Worm (Caenorhabditis elegans) whole organism, L1 larva: ENCODE results near the gene ZK6.6.
A peak's percentile ranks its signal among the peaks of the same experiment; 100 is the strongest.

Experiments
- C16A3.4 ChIP-seq: fragments of 150-350 bp; optimal IDR thresholded peaks from 2 replicates; lab custom pipeline; 2014; ENCODE audit warnings: missing biosample characterization, missing genetic modification characterization
- F16B12.6 ChIP-seq: fragments of 150-350 bp; optimal IDR thresholded peaks from 2 replicates; lab custom pipeline; 2014; ENCODE audit warnings: missing biosample characterization, missing genetic modification characterization
- Y116A8C.19 ChIP-seq: sonication (generic microtip); optimal IDR thresholded peaks from 2 replicates; lab custom pipeline; 2016; ENCODE audit warnings: missing compliant biosample characterization, missing genetic modification characterization, borderline replicate concordance
- aly-2 ChIP-seq: fragments of 150-350 bp; optimal IDR thresholded peaks from 2 replicates; lab custom pipeline; 2014; ENCODE audit warnings: missing biosample characterization, missing genetic modification characterization
- ama-1 ChIP-seq: fragments of 150-350 bp; optimal IDR thresholded peaks from 2 replicates; lab custom pipeline; 2014
- blmp-1 ChIP-seq: fragments of 150-350 bp; optimal IDR thresholded peaks from 2 replicates; lab custom pipeline; 2014; ENCODE audit warnings: missing biosample characterization, missing genetic modification characterization
- ces-1 ChIP-seq: fragments of 150-350 bp; optimal IDR thresholded peaks from 2 replicates; lab custom pipeline; 2014; ENCODE audit warnings: missing biosample characterization, missing genetic modification reagents, missing genetic modification characterization
- dpl-1 ChIP-seq, 3 experiments: fragments of 150-350 bp in 2 of 3; sonication (generic microtip) in 1 of 3; optimal IDR thresholded peaks; 2 replicates each; lab custom pipeline; 2014 to 2017; ENCODE audit warnings: missing biosample characterization in 3 of 3, missing genetic modification characterization in 3 of 3, missing genetic modification reagents in 3 of 3
- efl-1 ChIP-seq, 4 experiments: fragments of 150-350 bp; optimal IDR thresholded peaks in 3 of 4; peaks in 1 of 4; 1 replicate in 1 of 4; 2 replicates in 3 of 4; lab custom pipeline; 2014; ENCODE audit warnings: missing biosample characterization in 2 of 4, missing genetic modification characterization in 2 of 4, missing genetic modification reagents in 2 of 4
- egl-13 ChIP-seq: sonication (generic microtip); optimal IDR thresholded peaks from 2 replicates; lab custom pipeline; 2016; ENCODE audit warnings: missing genotype, missing genetic modification reagents, missing genetic modification characterization, missing compliant biosample characterization
- elt-2 ChIP-seq: sonication (generic microtip); optimal IDR thresholded peaks from 2 replicates; lab custom pipeline; 2016; ENCODE audit warnings: missing genetic modification characterization, mild to moderate bottlenecking, inconsistent platforms, missing compliant biosample characterization, missing genetic modification reagents
- grh-1 ChIP-seq: fragments of 200-800 bp; sonication (Bioruptor generic); IDR thresholded peaks from 2 replicates; pipeline ENCODE4 v1.3.6; 2022; ENCODE audit warnings: missing genetic modification reagents, missing genetic modification characterization, missing compliant biosample characterization
- hpl-2 ChIP-seq: fragments of 150-350 bp; optimal IDR thresholded peaks from 2 replicates; lab custom pipeline; 2014; ENCODE audit warnings: missing biosample characterization, missing genetic modification reagents, missing genetic modification characterization
- isw-1 ChIP-seq: fragments of 200-800 bp; sonication (Bioruptor generic); IDR thresholded peaks from 2 replicates; pipeline ENCODE4 v1.3.6; 2022; ENCODE audit warnings: missing genetic modification characterization, missing compliant biosample characterization
- lin-13 ChIP-seq: fragments of 150-350 bp; optimal IDR thresholded peaks from 2 replicates; lab custom pipeline; 2014; ENCODE audit warnings: missing biosample characterization, missing genetic modification reagents, missing genetic modification characterization
- lin-35 ChIP-seq, 2 experiments: fragments of 150-350 bp; optimal IDR thresholded peaks; 2 replicates each; lab custom pipeline; 2014; ENCODE audit warnings: missing biosample characterization in 2 of 2, missing genetic modification characterization in 2 of 2, missing genetic modification reagents in 2 of 2
- lin-39 ChIP-seq: fragments of 150-350 bp; optimal IDR thresholded peaks from 2 replicates; lab custom pipeline; 2014; ENCODE audit warnings: missing biosample characterization, missing genetic modification reagents, missing genetic modification characterization
- mab-9 ChIP-seq: fragments of 200-800 bp; sonication (Bioruptor generic); IDR thresholded peaks from 2 replicates; pipeline ENCODE4 v1.3.6; 2022; ENCODE audit warnings: missing genetic modification reagents, missing genetic modification characterization, missing compliant biosample characterization
- mdl-1 ChIP-seq, 2 experiments: fragments of 150-350 bp; optimal IDR thresholded peaks; 2 replicates each; lab custom pipeline; 2014 to 2017; ENCODE audit warnings: missing biosample characterization in 2 of 2, missing genetic modification characterization in 2 of 2, inconsistent platforms in 1 of 2
- mep-1 ChIP-seq: fragments of 150-350 bp; optimal IDR thresholded peaks from 2 replicates; lab custom pipeline; 2014; ENCODE audit warnings: missing biosample characterization, missing genetic modification characterization
- nhr-11 ChIP-seq: fragments of 150-350 bp; optimal IDR thresholded peaks from 2 replicates; lab custom pipeline; 2014; ENCODE audit warnings: missing biosample characterization, missing genetic modification characterization
- nhr-12 ChIP-seq: sonication (generic microtip); optimal IDR thresholded peaks from 2 replicates; lab custom pipeline; 2017; ENCODE audit warnings: missing biosample characterization, missing genetic modification characterization
- nhr-20 ChIP-seq: sonication (generic microtip); optimal IDR thresholded peaks from 2 replicates; lab custom pipeline; 2016; ENCODE audit warnings: mild to moderate bottlenecking, missing genetic modification characterization, missing compliant biosample characterization
- nhr-237 ChIP-seq: fragments of 150-350 bp; optimal IDR thresholded peaks from 2 replicates; lab custom pipeline; 2014; ENCODE audit warnings: missing biosample characterization, missing genetic modification characterization
- nhr-28 ChIP-seq: fragments of 150-350 bp; optimal IDR thresholded peaks from 2 replicates; lab custom pipeline; 2014; ENCODE audit warnings: missing biosample characterization, missing genetic modification characterization
- nhr-71 ChIP-seq: sonication (generic microtip); optimal IDR thresholded peaks from 2 replicates; lab custom pipeline; 2016; ENCODE audit warnings: mild to moderate bottlenecking, missing genetic modification characterization, moderate library complexity, missing compliant biosample characterization
- nhr-76 ChIP-seq: sonication (generic microtip); optimal IDR thresholded peaks from 2 replicates; lab custom pipeline; 2017; ENCODE audit warnings: missing biosample characterization, missing genetic modification characterization
- nhr-77 ChIP-seq: fragments of 150-350 bp; optimal IDR thresholded peaks from 2 replicates; lab custom pipeline; 2014; ENCODE audit warnings: missing biosample characterization, missing genetic modification characterization
- nhr-85 ChIP-seq: sonication (generic microtip); peaks from one replicate; lab custom pipeline; 2016; ENCODE audit warnings: missing genetic modification characterization, inconsistent platforms, missing compliant biosample characterization
- pqm-1 ChIP-seq: sonication (generic microtip); optimal IDR thresholded peaks from 3 replicates; lab custom pipeline; 2017; ENCODE audit warnings: missing biosample characterization, missing genetic modification characterization
- rnt-1 ChIP-seq: sonication (generic microtip); optimal IDR thresholded peaks from 2 replicates; lab custom pipeline; 2016; ENCODE audit warnings: mild to moderate bottlenecking, missing genetic modification characterization, moderate library complexity, missing compliant biosample characterization
- snpc-4 ChIP-seq: fragments of 150-350 bp; optimal IDR thresholded peaks from 2 replicates; lab custom pipeline; 2014; ENCODE audit warnings: missing biosample characterization, missing genetic modification characterization
- sox-4 ChIP-seq: sonication (generic microtip); optimal IDR thresholded peaks from 2 replicates; lab custom pipeline; 2016; ENCODE audit warnings: missing genetic modification characterization, missing compliant biosample characterization
- tbx-2 ChIP-seq: sonication (generic microtip); optimal IDR thresholded peaks from 2 replicates; lab custom pipeline; 2016; ENCODE audit warnings: missing genetic modification characterization, missing compliant biosample characterization
- unc-130 ChIP-seq: fragments of 150-350 bp; optimal IDR thresholded peaks from 2 replicates; lab custom pipeline; 2017; ENCODE audit warnings: missing biosample characterization, missing genetic modification characterization, inconsistent platforms
- unc-30 ChIP-seq: sonication (generic microtip); optimal IDR thresholded peaks from 2 replicates; lab custom pipeline; 2017; ENCODE audit warnings: missing biosample characterization, missing genetic modification characterization
- unc-62 ChIP-seq: fragments of 150-350 bp; optimal IDR thresholded peaks from 2 replicates; lab custom pipeline; 2014; ENCODE audit warnings: missing biosample characterization, missing genetic modification reagents, missing genetic modification characterization
- unc-86 ChIP-seq: sonication (generic microtip); optimal IDR thresholded peaks from 2 replicates; lab custom pipeline; 2016; ENCODE audit warnings: missing genetic modification characterization, missing compliant biosample characterization
- unc-98 ChIP-seq: fragments of 200-800 bp; sonication (Bioruptor generic); IDR thresholded peaks from 2 replicates; pipeline ENCODE4 v1.3.6; 2022; ENCODE audit warnings: missing genetic modification characterization, missing compliant biosample characterization
- xbp-1 ChIP-seq: sonication (generic microtip); optimal IDR thresholded peaks from 2 replicates; lab custom pipeline; 2016; ENCODE audit warnings: missing genetic modification characterization, missing compliant biosample characterization
- zip-4 ChIP-seq: fragments of 200-800 bp; sonication (Bioruptor generic); optimal IDR thresholded peaks from 2 replicates; lab custom pipeline; 2018; ENCODE audit warnings: mild to moderate bottlenecking, missing genetic modification characterization, moderate library complexity, missing compliant biosample characterization
- ztf-4 ChIP-seq: fragments of 150-350 bp; optimal IDR thresholded peaks from 2 replicates; lab custom pipeline; 2014; ENCODE audit warnings: missing biosample characterization, missing genetic modification characterization

ZK6.6 gene

ce11 chrV:349054-349453, 39.4 kb upstream of the ZK6.6 start, which contains the start of gene atg-9 (continued):
- TF ChIP-seq pqm-1 (tag; lab: Kevin White, UChicago) (no peak), ztf-4 (peak; percentile 32), zip-4 (GFP tag; lab: Kevin White, UChicago) (no peak), mdl-1 (tag; optimal IDR thresholded peaks at IDR 0.05; lab: Kevin White, UChicago) (peak in 1 of 2 experiments; percentile 98), unc-130 (tag; lab: Kevin White, UChicago) (peak; percentile 56), nhr-77 (tag; lab: Kevin White, UChicago) (peak; percentile 58), tbx-2 (peak; percentile 43), nhr-237 (peak; percentile 9), F16B12.6 (peak; percentile 36), ama-1 (lab: Kevin White, UChicago) (peak; percentile 67), isw-1 (GFP tag; lab: Robert Waterston, UW) (peak; percentile 31; the same call in 1 of the 2 replicates), aly-2 (tag; lab: Kevin White, UChicago) (no peak), unc-62 (GFP tag; lab: Kevin White, UChicago) (no peak), unc-98 (no peak), rnt-1 (tag; lab: Kevin White, UChicago) (peak; percentile 61), nhr-28 (tag; lab: Kevin White, UChicago) (no peak), xbp-1 (tag; lab: Kevin White, UChicago) (peak; percentile 40), lin-35 (GFP tag; optimal IDR thresholded peaks at IDR 0.05; lab: Kevin White, UChicago) (peak; percentile 56 to 85), ces-1 (GFP tag; lab: Kevin White, UChicago) (no peak), blmp-1 (tag; lab: Kevin White, UChicago) (peak; percentile 72), elt-2 (tag; lab: Kevin White, UChicago) (peak; percentile 36), mep-1 (peak; percentile 88), nhr-11 (no peak), lin-39 (tag; lab: Kevin White, UChicago) (no peak), lin-13 (GFP tag; lab: Kevin White, UChicago) (peak; percentile 80), nhr-71 (tag; lab: Kevin White, UChicago) (peak; percentile 78), dpl-1 (GFP tag; optimal IDR thresholded peaks at IDR 0.05; lab: Kevin White, UChicago) (peak; percentile 55 to 75 (median 67)), snpc-4 (tag; lab: Kevin White, UChicago) (peak; percentile 44), nhr-12 (tag; lab: Kevin White, UChicago) (no peak), grh-1 (peak; percentile 88)

ce11 chrV:350822-351221, 37.7 kb upstream of the ZK6.6 start:
- TF ChIP-seq nhr-20 (tag; lab: Kevin White, UChicago), result no peak

- TF ChIP-seq efl-1 (optimal IDR thresholded peaks at IDR 0.05; lab: Kevin White, UChicago) (no peak), efl-1 (GFP tag; optimal IDR thresholded peaks at IDR 0.05 in 1 of 2; lab: Kevin White, UChicago) (peak in 1 of 2 experiments; percentile 20), mab-9 (no peak)
Observed at ce11 chrV:351787-352186, 36.7 kb upstream of the ZK6.6 start.

ce11 chrV:356959-357702, 31.4 kb upstream of the ZK6.6 start:
- no peak for TF ChIP-seq efl-1 (optimal IDR thresholded peaks at IDR 0.05; lab: Kevin White, UChicago)
- TF ChIP-seq efl-1 (GFP tag; optimal IDR thresholded peaks at IDR 0.05 in 1 of 2; lab: Kevin White, UChicago), result peak in 1 of 2 experiments; percentile 1
- no peak for TF ChIP-seq unc-30 (tag; lab: Kevin White, UChicago)

- TF ChIP-seq hpl-2 (GFP tag; lab: Kevin White, UChicago) (no peak), aly-2 (tag; lab: Kevin White, UChicago) (no peak), efl-1 (optimal IDR thresholded peaks at IDR 0.05; lab: Kevin White, UChicago) (no peak), efl-1 (GFP tag; optimal IDR thresholded peaks at IDR 0.05 in 1 of 2; lab: Kevin White, UChicago) (no peak), C16A3.4 (tag; lab: Kevin White, UChicago) (no peak), unc-130 (tag; lab: Kevin White, UChicago) (no peak), nhr-76 (tag; lab: Kevin White, UChicago) (no peak), lin-13 (GFP tag; lab: Kevin White, UChicago) (no peak), sox-4 (tag; lab: Kevin White, UChicago) (no peak), unc-86 (no peak), egl-13 (tag; lab: Kevin White, UChicago) (no peak), Y116A8C.19 (no peak), nhr-85 (no peak)
Observed at ce11 chrV:358473-358872, 30.0 kb upstream of the ZK6.6 start.
